Worm (Caenorhabditis elegans) whole organism, L4/young adult: ENCODE results near the gene F55B11.3.
"Not testable (repeated sequence)": the region's sequence is repeated elsewhere in the genome, so short reads cannot be mapped to it uniquely, and the experiment has no call there.

Experiments used
- W03F9.2 ChIP-seq: fragments of 150-350 bp; optimal IDR thresholded peaks from 2 replicates; lab custom pipeline; 2014; ENCODE audit warnings: missing biosample characterization, missing genetic modification characterization
- dao-5 ChIP-seq: sonication (generic microtip); optimal IDR thresholded peaks from 2 replicates; lab custom pipeline; 2016; ENCODE audit warnings: missing genotype, missing genetic modification characterization, moderate library complexity, missing compliant biosample characterization
- him-1 ChIP-seq: sonication (generic microtip); optimal IDR thresholded peaks from 2 replicates; lab custom pipeline; 2016; ENCODE audit warnings: missing genotype, missing genetic modification reagents, missing genetic modification characterization, missing compliant biosample characterization

DNA sequence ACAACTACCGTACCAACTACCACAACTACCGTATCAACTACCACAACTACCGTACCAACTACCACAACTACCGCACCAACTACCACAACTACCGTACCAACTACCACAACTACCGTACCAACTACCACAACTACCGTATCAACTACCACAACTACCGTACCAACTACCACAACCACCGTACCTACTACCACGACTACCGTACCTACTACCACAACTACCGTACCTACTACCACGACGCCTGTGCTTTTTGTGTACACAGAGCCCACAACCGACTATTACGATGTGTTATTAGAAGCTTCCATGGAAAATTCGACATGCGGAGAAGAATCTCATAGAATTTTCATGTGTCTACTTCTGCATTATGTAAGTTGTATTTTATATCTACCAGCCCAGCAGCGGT lies 2.9 kb downstream of the F55B11.3 start, which contains the start of gene F55B11.5:
- TF ChIP-seq him-1, dao-5, W03F9.2 (tag; lab: Kevin White, UChicago): not testable (repeated sequence)
